Worm (Caenorhabditis elegans): ENCODE results near the gene fmil-1.

- no peak for TF ChIP-seq tbx-37 (GFP tag; conservative IDR thresholded peaks at IDR 0.05)
- no peak for TF ChIP-seq tra-4 (tag; optimal IDR thresholded peaks at IDR 0.05)
- TF ChIP-seq F13C5.2 (tag; optimal IDR thresholded peaks at IDR 0.05): no peak
- no peak for TF ChIP-seq ceh-36 (tag; optimal IDR thresholded peaks at IDR 0.05)
- TF ChIP-seq sea-1 (GFP tag; conservative IDR thresholded peaks at IDR 0.05): no peak
- TF ChIP-seq ama-1 (optimal IDR thresholded peaks at IDR 0.05): no peak
- no peak for TF ChIP-seq pes-1 (GFP tag; IDR thresholded peaks at IDR 0.05)
- TF ChIP-seq flt-1 (GFP tag; IDR thresholded peaks at IDR 0.05): no peak
- no peak for TF ChIP-seq aly-1 (tag; optimal IDR thresholded peaks at IDR 0.05)
- no peak for TF ChIP-seq tbx-11 (GFP tag; IDR thresholded peaks at IDR 0.05)
Observed at ce11 chrIV:3648634-3649240, 19.8 kb downstream of the fmil-1 start, which contains the start of gene CC8.2.

Data from whole organism, early embryonic.